Worm (Caenorhabditis elegans) whole organism, L4/young adult: ENCODE measurements around the gene idpb-3.

ENCODE experiments used
- W03F9.2 ChIP-seq: fragments of 150-350 bp; optimal IDR thresholded peaks from 2 replicates; lab custom pipeline; 2014; ENCODE audit warnings: missing biosample characterization, missing genetic modification characterization
- him-1 ChIP-seq: sonication (generic microtip); optimal IDR thresholded peaks from 2 replicates; lab custom pipeline; 2016; ENCODE audit warnings: missing genotype, missing genetic modification reagents, missing genetic modification characterization, missing compliant biosample characterization

DNA sequence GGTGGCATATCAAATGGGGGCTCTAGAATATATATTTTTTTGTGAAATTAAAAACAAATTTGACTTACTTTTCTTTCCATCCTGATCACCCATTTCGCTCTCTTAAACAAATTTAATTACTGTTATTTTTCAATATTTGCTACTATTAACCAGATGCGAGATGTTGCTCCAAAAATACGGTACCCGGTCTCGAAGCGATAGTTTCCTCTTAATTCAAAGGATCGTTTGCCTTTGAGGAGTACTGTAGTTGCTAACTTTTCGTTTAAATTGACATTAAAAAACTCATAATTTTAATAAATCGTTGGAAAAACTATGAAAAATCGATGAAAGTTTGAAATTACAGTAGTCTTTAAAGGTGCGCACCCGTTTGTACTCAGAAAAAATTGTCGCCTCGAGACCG lies 18.3 kb downstream of the idpb-3 start, which contains the start of gene C04G6.4:
- TF ChIP-seq him-1 (tag; lab: Kevin White, UChicago) = no peak
- no peak for TF ChIP-seq W03F9.2 (tag; lab: Kevin White, UChicago)
